Worm (Caenorhabditis elegans): ENCODE data around the gene Y43F8B.18.

Gene Y43F8B.18

DNA sequence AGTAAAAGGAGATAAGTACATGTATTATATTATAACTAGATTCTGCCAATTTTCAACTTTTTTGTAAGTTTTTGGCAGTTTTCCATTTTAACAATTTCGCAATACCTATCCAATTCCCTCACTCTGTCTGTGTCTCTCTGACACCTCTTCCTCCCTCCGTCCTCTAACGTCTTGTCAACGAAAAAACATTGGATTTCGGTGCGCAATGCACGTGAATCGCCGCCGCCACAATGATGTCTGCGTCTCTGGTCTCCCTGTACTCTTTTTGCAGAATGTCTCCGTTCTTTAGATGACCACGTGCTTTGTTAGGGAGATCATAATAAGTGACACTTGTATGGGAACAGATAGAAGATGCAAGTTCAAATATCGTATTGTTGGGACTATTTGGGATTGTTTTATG is 43.4 kb downstream of the Y43F8B.18 start (continued):
- no peak for TF ChIP-seq ceh-79 (tag; optimal IDR thresholded peaks at IDR 0.05)

DNA sequence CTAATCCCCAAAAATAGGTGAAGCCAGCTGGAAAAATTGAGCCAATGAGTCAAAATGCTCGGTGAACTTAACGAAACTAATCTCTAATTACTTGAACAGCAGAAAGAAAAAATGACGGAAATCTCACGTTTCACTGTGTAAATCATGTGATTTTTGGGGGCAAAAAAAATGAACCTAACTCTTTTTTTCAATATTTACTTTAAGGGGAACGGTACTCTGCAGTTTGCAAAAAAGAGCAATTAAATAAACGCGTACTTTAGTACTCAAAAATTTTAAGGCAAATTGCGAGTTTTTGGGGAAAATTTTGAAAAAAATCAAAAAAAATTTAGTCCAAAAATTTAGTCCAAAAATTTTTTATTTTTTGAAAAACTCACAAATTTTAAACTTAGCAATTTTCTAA is 45.2 kb downstream of the Y43F8B.18 start:
- no peak for TF ChIP-seq zfh-2 (GFP tag; conservative IDR thresholded peaks at IDR 0.05)
- TF ChIP-seq Y79H2A.3 (GFP tag; conservative IDR thresholded peaks at IDR 0.05), result no peak
- TF ChIP-seq ccch-3 (GFP tag; optimal IDR thresholded peaks at IDR 0.05), result no peak
- no peak for TF ChIP-seq nhr-80 (tag; optimal IDR thresholded peaks at IDR 0.05)
- TF ChIP-seq K12H6.12 (tag; optimal IDR thresholded peaks at IDR 0.05), result no peak
- no peak for TF ChIP-seq lsy-27 (tag; optimal IDR thresholded peaks at IDR 0.05; ENCODE audit: borderline replicate concordance, insufficient read depth)
- no peak for TF ChIP-seq B0261.1 (tag; optimal IDR thresholded peaks at IDR 0.05)
- TF ChIP-seq F33H1.4 (GFP tag; IDR thresholded peaks at IDR 0.05), result no peak

DNA sequence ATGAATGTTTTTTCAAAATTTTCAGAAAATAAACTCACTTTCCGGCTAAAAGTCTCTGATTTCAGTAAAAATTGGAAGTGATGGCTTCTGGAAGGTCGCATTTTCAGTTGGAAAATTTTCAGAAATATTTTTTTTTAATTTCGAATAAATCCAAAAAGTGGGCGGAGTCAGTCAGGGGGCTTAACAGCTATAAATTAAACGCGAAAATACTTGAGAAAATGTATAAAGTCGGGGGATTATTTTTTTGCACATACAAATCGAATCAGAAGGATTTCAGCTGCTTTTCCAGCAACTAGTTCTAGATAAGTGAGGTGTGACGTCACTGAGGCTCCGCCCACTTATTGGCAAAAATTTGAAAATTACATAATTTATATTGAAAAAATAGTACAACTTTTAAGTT is 47.2 kb downstream of the Y43F8B.18 start, which contains the start of gene Y43F8B.2:
Y43F8B.2 (minus strand) TSS at position 101 of the 400 bp plus-strand sequence.
- no peak for TF ChIP-seq F52B5.7 (tag; optimal IDR thresholded peaks at IDR 0.05)
- no peak for TF ChIP-seq lir-1 (GFP tag; conservative IDR thresholded peaks at IDR 0.05)

DNA sequence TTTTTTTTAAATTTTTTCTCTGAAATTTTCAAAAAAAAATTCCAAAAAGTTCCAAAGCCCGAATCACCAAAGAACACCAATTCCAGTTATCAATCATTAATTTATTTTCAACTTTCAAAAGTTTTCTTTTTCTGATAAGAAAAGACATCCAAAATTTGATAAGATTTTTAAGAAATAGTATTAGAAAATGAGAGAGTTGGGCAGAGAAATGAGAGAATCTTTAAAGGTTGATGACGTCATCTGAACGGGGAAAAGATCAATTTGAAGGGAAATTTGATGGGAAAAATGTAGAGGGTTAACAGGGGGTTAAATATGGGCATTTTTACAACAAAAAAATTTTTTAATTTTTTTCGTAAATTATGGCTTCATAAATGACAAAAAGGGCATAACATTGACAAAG is 47.7 kb downstream of the Y43F8B.18 start:
- TF ChIP-seq hmg-1.2 (GFP tag; IDR thresholded peaks at IDR 0.05) (peak; percentile 53), cebp-1 (GFP tag; IDR thresholded peaks at IDR 0.05) (no peak), cebp-1 (tag; optimal IDR thresholded peaks at IDR 0.05) (no peak), somi-1 (GFP tag; optimal IDR thresholded peaks at IDR 0.05) (no peak), tbx-9 (tag; optimal IDR thresholded peaks at IDR 0.05; ENCODE audit: borderline replicate concordance) (no peak), F55B11.4 (tag; optimal IDR thresholded peaks at IDR 0.05; ENCODE audit: borderline replicate concordance, insufficient read depth) (no peak), let-607 (tag; optimal IDR thresholded peaks at IDR 0.05) (peak in 1 of 2 experiments; percentile 9), snpc-4 (GFP tag; optimal IDR thresholded peaks at IDR 0.05) (no peak), snpc-4 (tag; optimal IDR thresholded peaks at IDR 0.05) (no peak), nhr-80 (tag; optimal IDR thresholded peaks at IDR 0.05) (peak; percentile 51), atf-7 (tag; optimal IDR thresholded peaks at IDR 0.05) (peak; percentile 86), xnd-1 (tag; optimal IDR thresholded peaks at IDR 0.05) (no peak), die-1 (tag; optimal IDR thresholded peaks at IDR 0.05) (no peak), let-526 (GFP tag; IDR thresholded peaks at IDR 0.05) (no peak), hlh-26 (GFP tag; conservative IDR thresholded peaks at IDR 0.05) (no peak), lin-40 (tag; optimal IDR thresholded peaks at IDR 0.05) (peak; percentile 40), T07F8.4 (tag; optimal IDR thresholded peaks at IDR 0.05) (no peak), F37B4.10 (GFP tag; IDR thresholded peaks at IDR 0.05) (no peak)

Measured in whole organism, young adult.